Worm (Caenorhabditis elegans) whole organism, L1 larva: ENCODE results near the gene K11H12.10.
A peak's percentile ranks its signal among the peaks of the same experiment; 100 is the strongest.

ENCODE experiments used
- aha-1 ChIP-seq: fragments of 150-350 bp; optimal IDR thresholded peaks from 2 replicates; lab custom pipeline; 2014; ENCODE audit warnings: missing biosample characterization, missing genetic modification characterization
- ama-1 ChIP-seq: fragments of 150-350 bp; optimal IDR thresholded peaks from 2 replicates; lab custom pipeline; 2014
- efl-1 ChIP-seq, 4 experiments: fragments of 150-350 bp; optimal IDR thresholded peaks in 3 of 4; peaks in 1 of 4; 1 replicate in 1 of 4; 2 replicates in 3 of 4; lab custom pipeline; 2014; ENCODE audit warnings: missing biosample characterization in 2 of 4, missing genetic modification characterization in 2 of 4, missing genetic modification reagents in 2 of 4
- elt-2 ChIP-seq: sonication (generic microtip); optimal IDR thresholded peaks from 2 replicates; lab custom pipeline; 2016; ENCODE audit warnings: missing genetic modification characterization, mild to moderate bottlenecking, inconsistent platforms, missing compliant biosample characterization, missing genetic modification reagents
- lin-13 ChIP-seq: fragments of 150-350 bp; optimal IDR thresholded peaks from 2 replicates; lab custom pipeline; 2014; ENCODE audit warnings: missing biosample characterization, missing genetic modification reagents, missing genetic modification characterization
- mab-9 ChIP-seq: fragments of 200-800 bp; sonication (Bioruptor generic); IDR thresholded peaks from 2 replicates; pipeline ENCODE4 v1.3.6; 2022; ENCODE audit warnings: missing genetic modification reagents, missing genetic modification characterization, missing compliant biosample characterization
- nhr-77 ChIP-seq: fragments of 150-350 bp; optimal IDR thresholded peaks from 2 replicates; lab custom pipeline; 2014; ENCODE audit warnings: missing biosample characterization, missing genetic modification characterization
- snpc-4 ChIP-seq: fragments of 150-350 bp; optimal IDR thresholded peaks from 2 replicates; lab custom pipeline; 2014; ENCODE audit warnings: missing biosample characterization, missing genetic modification characterization
- unc-130 ChIP-seq: fragments of 150-350 bp; optimal IDR thresholded peaks from 2 replicates; lab custom pipeline; 2017; ENCODE audit warnings: missing biosample characterization, missing genetic modification characterization, inconsistent platforms
- unc-30 ChIP-seq: sonication (generic microtip); optimal IDR thresholded peaks from 2 replicates; lab custom pipeline; 2017; ENCODE audit warnings: missing biosample characterization, missing genetic modification characterization
- zag-1 ChIP-seq: fragments of 150-350 bp; optimal IDR thresholded peaks from 2 replicates; lab custom pipeline; 2014; ENCODE audit warnings: missing biosample characterization, missing genetic modification characterization
- ztf-4 ChIP-seq: fragments of 150-350 bp; optimal IDR thresholded peaks from 2 replicates; lab custom pipeline; 2014; ENCODE audit warnings: missing biosample characterization, missing genetic modification characterization

DNA sequence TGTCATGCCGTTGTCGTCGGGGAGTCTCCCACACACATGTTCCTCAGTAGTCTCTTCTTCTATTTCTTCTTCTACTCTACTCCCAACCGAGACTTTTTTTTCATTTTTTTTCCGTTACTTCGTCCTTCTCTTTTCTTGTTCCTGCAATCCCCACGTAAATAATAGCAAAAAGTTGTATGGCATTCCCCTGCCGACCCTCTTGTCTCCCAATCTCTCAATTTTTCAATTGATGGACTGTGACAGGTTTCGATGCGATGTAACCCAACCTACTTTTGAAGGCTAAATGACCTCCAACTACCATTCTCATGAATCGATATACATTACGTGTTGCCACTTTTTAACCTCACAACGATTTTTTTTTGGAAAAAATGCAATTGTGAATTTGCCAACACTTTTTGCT is 11.8 kb upstream of the K11H12.10 start:
- TF ChIP-seq aha-1 (tag; lab: Kevin White, UChicago) (no peak), efl-1 (optimal IDR thresholded peaks at IDR 0.05; lab: Kevin White, UChicago) (no peak), efl-1 (GFP tag; optimal IDR thresholded peaks at IDR 0.05 in 1 of 2; lab: Kevin White, UChicago) (peak in 1 of 2 experiments; percentile 45), ama-1 (lab: Kevin White, UChicago) (no peak), elt-2 (tag; lab: Kevin White, UChicago) (no peak), snpc-4 (tag; lab: Kevin White, UChicago) (no peak), unc-30 (tag; lab: Kevin White, UChicago) (no peak), lin-13 (GFP tag; lab: Kevin White, UChicago) (no peak), nhr-77 (no peak), unc-130 (tag; lab: Kevin White, UChicago) (no peak), zag-1 (tag; lab: Kevin White, UChicago) (no peak), ztf-4 (tag; lab: Kevin White, UChicago) (no peak), mab-9 (GFP tag; lab: Robert Waterston, UW) (no peak)
